Worm (Caenorhabditis elegans): Measurements from ENCODE around the gene coa-4.

DNA sequence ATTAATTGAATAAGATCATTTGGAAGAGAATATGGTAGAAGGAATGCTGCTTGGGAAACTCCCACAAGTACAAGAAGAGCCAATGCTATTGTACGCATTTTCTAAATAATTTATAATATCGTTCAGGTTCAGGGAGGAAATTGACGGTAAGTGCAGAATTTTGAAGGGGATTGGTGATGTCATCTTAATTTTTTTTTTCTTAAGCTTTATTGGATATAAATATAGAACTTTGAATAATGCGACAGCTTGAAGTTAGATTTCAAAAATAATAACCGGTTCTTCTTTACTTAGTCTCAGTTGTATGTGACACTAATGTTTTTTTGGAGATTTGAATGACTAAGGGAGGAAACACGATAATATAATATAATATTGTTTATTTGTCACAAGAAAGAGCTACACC, 4.6 kb downstream of the coa-4 start, which contains the start of gene nspg-7.1:
- TF ChIP-seq aha-1 (tag) (no peak), zag-1 (tag; optimal IDR thresholded peaks at IDR 0.05) (no peak), snpc-4 (tag; optimal IDR thresholded peaks at IDR 0.05) (no peak), unc-62 (GFP tag; optimal IDR thresholded peaks at IDR 0.05 in 1 of 2) (no peak), unc-62 (tag; optimal IDR thresholded peaks at IDR 0.05) (no peak), daf-12 (tag; optimal IDR thresholded peaks at IDR 0.05) (no peak), mep-1 (tag; optimal IDR thresholded peaks at IDR 0.05) (no peak), T26A8.4 (GFP tag; IDR thresholded peaks at IDR 0.05) (no peak), unc-130 (GFP tag; optimal IDR thresholded peaks at IDR 0.05) (no peak), lin-1 (GFP tag; IDR thresholded peaks at IDR 0.05) (no peak), nhr-28 (tag; optimal IDR thresholded peaks at IDR 0.05) (no peak), lin-15B (tag; optimal IDR thresholded peaks at IDR 0.05) (no peak), ztf-7 (tag; optimal IDR thresholded peaks at IDR 0.05) (no peak), lin-39 (tag; optimal IDR thresholded peaks at IDR 0.05) (no peak), Y48G9A.11 (GFP tag; IDR thresholded peaks at IDR 0.05) (no peak)

Measured in whole organism, L4 larva.